Fruit fly (Drosophila melanogaster): Measurements from ENCODE around the gene GstD3.

The GstD3 gene

DNA sequence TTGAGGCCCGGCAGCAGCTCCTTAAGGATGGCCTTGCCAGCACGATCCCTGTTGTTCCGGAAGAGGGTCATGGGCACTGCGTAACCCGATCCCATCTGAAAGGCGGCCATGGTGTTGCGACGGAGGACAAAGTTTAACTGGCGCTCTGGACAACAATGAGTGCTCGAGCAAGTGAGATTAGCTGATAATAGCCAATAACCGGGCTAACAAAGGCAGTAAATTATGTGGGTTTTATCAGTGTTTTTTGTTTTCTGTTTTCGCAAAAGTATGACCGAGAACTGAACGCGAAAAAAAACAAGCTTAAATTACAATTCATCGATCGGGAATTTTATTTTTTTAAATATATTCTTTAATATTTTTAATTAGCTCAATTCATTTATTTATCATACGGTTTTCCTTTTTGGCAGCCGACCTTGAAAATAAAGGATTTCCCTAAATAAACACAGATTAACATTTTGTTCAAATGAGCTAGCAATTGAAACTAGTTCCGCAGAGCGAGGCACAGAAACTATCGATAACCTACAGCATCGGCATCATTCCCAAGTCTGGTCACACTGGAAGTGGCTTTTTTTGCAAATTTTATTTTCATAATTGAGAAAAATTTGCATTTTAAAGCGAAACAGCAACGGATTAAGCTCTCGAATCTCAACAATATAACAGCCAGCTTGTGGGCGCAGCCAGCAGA lies 40.5 kb downstream of the GstD3 start, which contains the start of the genes Dip-C and pps (continued):
- TF ChIP-seq BtbVII (GFP tag; optimal IDR thresholded peaks at IDR 0.05) (no peak), Dref (GFP tag; IDR thresholded peaks at IDR 0.05) (peak; percentile 75), nom (GFP tag; optimal IDR thresholded peaks at IDR 0.05) (peak; percentile 43), CG2120 (GFP tag; optimal IDR thresholded peaks at IDR 0.05) (no peak), CG13296 (GFP tag; optimal IDR thresholded peaks at IDR 0.05) (no peak), CG3281 (GFP tag; optimal IDR thresholded peaks at IDR 0.05) (no peak), unc-4 (GFP tag; IDR thresholded peaks at IDR 0.05; ENCODE audit: partially characterized antibody) (peak; percentile 79), ham (GFP tag; IDR thresholded peaks at IDR 0.05) (no peak), CG11504 (tag; optimal IDR thresholded peaks at IDR 0.05) (no peak), CG12219 (GFP tag; optimal IDR thresholded peaks at IDR 0.05) (no peak), vvl (GFP tag; IDR thresholded peaks at IDR 0.05) (no peak; the same call in 1 of the 2 replicates), scrt (GFP tag; optimal IDR thresholded peaks at IDR 0.05) (no peak), pb (GFP tag; optimal IDR thresholded peaks at IDR 0.05) (no peak), CG32767 (GFP tag; IDR thresholded peaks at IDR 0.05) (no peak), MBD-R2 (GFP tag; IDR thresholded peaks at IDR 0.05) (peak; percentile 84), CG6791 (GFP tag; IDR thresholded peaks at IDR 0.05; ENCODE audit: partially characterized antibody) (peak; percentile 81), cad (GFP tag; optimal IDR thresholded peaks at IDR 0.05) (no peak), inv (GFP tag; IDR thresholded peaks at IDR 0.05; ENCODE audit: partially characterized antibody) (peak; percentile 65), NC2α (GFP tag; optimal IDR thresholded peaks at IDR 0.05) (no peak), CG4328 (GFP tag; optimal IDR thresholded peaks at IDR 0.05) (no peak), CG4707 (GFP tag; optimal IDR thresholded peaks at IDR 0.05) (no peak), CG4617 (GFP tag; optimal IDR thresholded peaks at IDR 0.05; ENCODE audit: borderline replicate concordance) (peak; percentile 85), CG6254 (GFP tag; optimal IDR thresholded peaks at IDR 0.05) (no peak), HLH4C (GFP tag; IDR thresholded peaks at IDR 0.05; ENCODE audit: partially characterized antibody) (peak; percentile 68; the same call in 2 of the 3 replicates), trem (tag; optimal IDR thresholded peaks at IDR 0.05) (peak; percentile 57), schlank (tag; optimal IDR thresholded peaks at IDR 0.05) (no peak), Rfx (GFP tag; IDR thresholded peaks at IDR 0.05) (0 out of 2 replicates have a peak, but pooled peaks have one; percentile 12), tup (GFP tag; optimal IDR thresholded peaks at IDR 0.05) (no peak), CG10431 (GFP tag; optimal IDR thresholded peaks at IDR 0.05) (no peak), fu2 (GFP tag; optimal IDR thresholded peaks at IDR 0.05) (no peak), CG12391 (tag; optimal IDR thresholded peaks at IDR 0.05) (peak; percentile 52), NFAT (GFP tag; IDR thresholded peaks at IDR 0.05) (no peak), CG2199 (GFP tag; IDR thresholded peaks at IDR 0.05) (no peak), CTCF (GFP tag; optimal IDR thresholded peaks at IDR 0.05) (no peak), gsb-n (tag; optimal IDR thresholded peaks at IDR 0.05) (no peak), CG13424 (tag; optimal IDR thresholded peaks at IDR 0.05) (no peak), HLH3B (GFP tag; IDR thresholded peaks at IDR 0.05) (no peak), pzg (GFP tag; optimal IDR thresholded peaks at IDR 0.05) (peak; percentile 69), Med (GFP tag) (peak; percentile 44), hbn (GFP tag; IDR thresholded peaks at IDR 0.05; ENCODE audit: partially characterized antibody) (peak; percentile 73), Mad (GFP tag; optimal IDR thresholded peaks at IDR 0.05) (no peak), Ada2b (GFP tag; IDR thresholded peaks at IDR 0.05) (no peak), fd96Cb (tag; optimal IDR thresholded peaks at IDR 0.05) (no peak), Dll (GFP tag; IDR thresholded peaks at IDR 0.05; ENCODE audit: partially characterized antibody) (peak; percentile 75), Ssrp (tag; optimal IDR thresholded peaks at IDR 0.05) (no peak), gfzf (GFP tag; optimal IDR thresholded peaks at IDR 0.05) (peak; percentile 80), CG34376 (GFP tag; optimal IDR thresholded peaks at IDR 0.05) (peak; percentile 44), exex (tag; optimal IDR thresholded peaks at IDR 0.05) (peak; percentile 59), stwl (tag; optimal IDR thresholded peaks at IDR 0.05) (peak; percentile 91), CG8944 (GFP tag; optimal IDR thresholded peaks at IDR 0.05) (no peak)
